Fruit fly (Drosophila melanogaster): Measurements from ENCODE around the gene CheB38c.
A peak's percentile ranks its signal among the peaks of the same experiment; 100 is the strongest.

CheB38c gene

dm6 chr2L:20802204-20802603 is 18.5 kb downstream of the CheB38c start:
- no peak for TF ChIP-seq EcR (GFP tag; optimal IDR thresholded peaks at IDR 0.05)
- TF ChIP-seq CG8159 (tag; optimal IDR thresholded peaks at IDR 0.05): peak; percentile 63
- peak; percentile 4 for TF ChIP-seq Snoo (tag; optimal IDR thresholded peaks at IDR 0.05)
- TF ChIP-seq CG8301 (tag; optimal IDR thresholded peaks at IDR 0.05): peak; percentile 74
- TF ChIP-seq Ets98B (GFP tag; IDR thresholded peaks at IDR 0.05): peak; percentile 92
- peak; percentile 74 for TF ChIP-seq Pif1B (GFP tag; optimal IDR thresholded peaks at IDR 0.05)
- TF ChIP-seq CG12605 (GFP tag; IDR thresholded peaks at IDR 0.05): peak; percentile 77
- TF ChIP-seq CG34367 (tag; optimal IDR thresholded peaks at IDR 0.05): no peak
- peak; percentile 85 for TF ChIP-seq CG32121 (GFP tag; IDR thresholded peaks at IDR 0.05)
- TF ChIP-seq CG14655 (GFP tag; optimal IDR thresholded peaks at IDR 0.05): peak; percentile 70
- TF ChIP-seq Pif1A (GFP tag; optimal IDR thresholded peaks at IDR 0.05): peak; percentile 72
- TF ChIP-seq CG17806 (tag; optimal IDR thresholded peaks at IDR 0.05): peak; percentile 52
- TF ChIP-seq rn (GFP tag; IDR thresholded peaks at IDR 0.05): peak; percentile 81
- peak; percentile 34 for TF ChIP-seq CG9948 (tag; optimal IDR thresholded peaks at IDR 0.05)
- TF ChIP-seq gl (tag; optimal IDR thresholded peaks at IDR 0.05): no peak
- TF ChIP-seq CG4496 (GFP tag; IDR thresholded peaks at IDR 0.05): peak; percentile 88
- TF ChIP-seq CG13204 (GFP tag; optimal IDR thresholded peaks at IDR 0.05): no peak
- TF ChIP-seq CG15710 (tag; optimal IDR thresholded peaks at IDR 0.05): peak; percentile 52
- no peak for TF ChIP-seq D1 (tag; optimal IDR thresholded peaks at IDR 0.05)
- peak; percentile 46; the same call in 1 of the 2 replicates for TF ChIP-seq CG10348 (GFP tag; IDR thresholded peaks at IDR 0.05)
- TF ChIP-seq fd96Ca (GFP tag; IDR thresholded peaks at IDR 0.05): peak; percentile 94

- TF ChIP-seq CG10348 (GFP tag; IDR thresholded peaks at IDR 0.05) (no peak), EcR (GFP tag; optimal IDR thresholded peaks at IDR 0.05) (no peak), D1 (tag; optimal IDR thresholded peaks at IDR 0.05) (no peak), CG32121 (GFP tag; IDR thresholded peaks at IDR 0.05) (no peak), CG14655 (GFP tag; optimal IDR thresholded peaks at IDR 0.05) (no peak), CG13204 (GFP tag; optimal IDR thresholded peaks at IDR 0.05) (no peak)
Observed at dm6 chr2L:20801801-20802200, 18.9 kb downstream of the CheB38c start.

DNA sequence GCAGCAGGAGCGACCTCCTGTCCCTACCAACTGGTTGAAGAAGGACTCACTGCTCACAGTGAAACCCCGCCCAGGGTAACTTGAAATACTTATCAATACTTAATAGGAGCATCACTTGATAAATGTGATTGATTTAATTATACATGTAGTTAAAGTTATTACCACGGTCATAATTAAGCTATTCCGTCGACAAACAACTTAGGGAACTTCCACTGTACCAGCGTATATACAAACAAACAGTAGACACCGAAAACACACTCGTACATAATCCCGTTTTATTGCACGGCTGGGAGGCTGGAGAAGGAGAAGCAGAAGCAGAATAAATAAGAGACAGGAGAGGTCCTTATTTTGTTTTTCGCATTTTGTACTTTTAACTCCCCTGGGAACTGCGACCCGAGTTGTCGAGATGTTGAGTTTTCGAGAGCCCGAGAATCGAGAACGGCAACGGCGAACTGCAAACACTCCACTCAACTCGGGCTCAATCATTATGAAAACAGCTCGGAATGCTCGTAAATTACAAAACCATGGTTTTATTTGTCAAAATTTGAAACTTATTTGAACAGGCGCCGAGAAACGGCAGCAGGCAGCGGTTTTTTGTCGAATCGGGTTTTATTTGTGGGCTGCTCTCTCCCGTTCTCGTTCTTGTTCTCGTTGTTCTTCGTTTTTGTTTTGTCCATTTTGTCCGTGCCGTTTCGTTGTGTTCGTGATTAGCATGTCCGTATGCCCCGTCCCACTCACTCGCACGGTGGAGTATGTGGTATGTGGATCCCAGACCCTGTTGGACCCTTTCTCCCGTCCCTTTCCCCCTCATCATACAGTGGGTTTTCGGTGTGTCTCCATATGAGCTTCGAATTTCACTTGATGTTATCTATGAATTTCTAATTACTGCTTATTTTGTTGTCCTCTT is 20.4 kb downstream of the CheB38c start:
- peak; percentile 84 for TF ChIP-seq CG8301 (tag; optimal IDR thresholded peaks at IDR 0.05)
- peak; percentile 97 for TF ChIP-seq CG17806 (tag; optimal IDR thresholded peaks at IDR 0.05)
- no peak for TF ChIP-seq CG10348 (GFP tag; IDR thresholded peaks at IDR 0.05)
- peak; percentile 86 for TF ChIP-seq CG14655 (GFP tag; optimal IDR thresholded peaks at IDR 0.05)
- TF ChIP-seq Pif1B (GFP tag; optimal IDR thresholded peaks at IDR 0.05): peak; percentile 92
- TF ChIP-seq CG32121 (GFP tag; IDR thresholded peaks at IDR 0.05): peak; percentile 70
- TF ChIP-seq CG12605 (GFP tag; IDR thresholded peaks at IDR 0.05): peak; percentile 70
- TF ChIP-seq gl (tag; optimal IDR thresholded peaks at IDR 0.05): peak; percentile 96
- peak; percentile 96 for TF ChIP-seq CG34367 (tag; optimal IDR thresholded peaks at IDR 0.05)
- peak; percentile 75 for TF ChIP-seq rn (GFP tag; IDR thresholded peaks at IDR 0.05)
- TF ChIP-seq CG4496 (GFP tag; IDR thresholded peaks at IDR 0.05): peak; percentile 90
- TF ChIP-seq CG8159 (tag; optimal IDR thresholded peaks at IDR 0.05): peak; percentile 97
- peak; percentile 88 for TF ChIP-seq fd96Ca (GFP tag; IDR thresholded peaks at IDR 0.05)
- TF ChIP-seq D1 (tag; optimal IDR thresholded peaks at IDR 0.05): peak; percentile 81
- peak; percentile 95 for TF ChIP-seq CG9948 (tag; optimal IDR thresholded peaks at IDR 0.05)
- peak; percentile 93 for TF ChIP-seq CG13204 (GFP tag; optimal IDR thresholded peaks at IDR 0.05)
- TF ChIP-seq EcR (GFP tag; optimal IDR thresholded peaks at IDR 0.05): peak; percentile 56
- peak; percentile 97 for TF ChIP-seq CG15710 (tag; optimal IDR thresholded peaks at IDR 0.05)
- TF ChIP-seq Ets98B (GFP tag; IDR thresholded peaks at IDR 0.05): peak; percentile 73
- TF ChIP-seq Pif1A (GFP tag; optimal IDR thresholded peaks at IDR 0.05): peak; percentile 95
- peak; percentile 96 for TF ChIP-seq Snoo (tag; optimal IDR thresholded peaks at IDR 0.05)

- peak; percentile 76 for TF ChIP-seq EcR (GFP tag; optimal IDR thresholded peaks at IDR 0.05)
- no peak for TF ChIP-seq CG9948 (tag; optimal IDR thresholded peaks at IDR 0.05)
- TF ChIP-seq CG8159 (tag; optimal IDR thresholded peaks at IDR 0.05): no peak
- no peak for TF ChIP-seq Snoo (tag; optimal IDR thresholded peaks at IDR 0.05)
- TF ChIP-seq CG8301 (tag; optimal IDR thresholded peaks at IDR 0.05): no peak
- no peak for TF ChIP-seq CG12605 (GFP tag; IDR thresholded peaks at IDR 0.05)
- TF ChIP-seq CG32121 (GFP tag; IDR thresholded peaks at IDR 0.05): no peak
- TF ChIP-seq CG34367 (tag; optimal IDR thresholded peaks at IDR 0.05): no peak
- peak; percentile 0 for TF ChIP-seq Pif1B (GFP tag; optimal IDR thresholded peaks at IDR 0.05)
- no peak for TF ChIP-seq CG17806 (tag; optimal IDR thresholded peaks at IDR 0.05)
- no peak for TF ChIP-seq fd96Ca (GFP tag; IDR thresholded peaks at IDR 0.05)
Observed at dm6 chr2L:20798351-20798777, 22.3 kb downstream of the CheB38c start.

DNA sequence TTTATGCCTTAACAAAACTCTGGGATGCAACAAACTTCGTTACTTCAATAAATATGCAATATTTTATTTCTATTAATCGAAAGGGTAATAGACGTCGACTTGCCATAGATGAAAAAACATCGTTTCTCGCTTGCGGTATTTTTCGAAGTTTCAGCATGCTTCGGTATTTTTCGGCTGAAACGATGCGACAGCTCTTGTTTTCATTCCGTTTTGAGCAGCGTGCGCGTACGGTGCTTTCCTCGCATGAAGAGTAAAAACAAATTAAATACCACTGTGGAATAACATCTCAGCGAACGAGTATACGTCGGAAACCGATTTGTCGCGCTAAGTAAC is 23.2 kb downstream of the CheB38c start, which contains the start of gene CG9328:
Gene CG9328 (plus strand): TSS at position 201 of the 333 bp plus-strand sequence.
- TF ChIP-seq CG10348 (GFP tag; IDR thresholded peaks at IDR 0.05) (no peak), CG15710 (tag; optimal IDR thresholded peaks at IDR 0.05) (no peak), CG34367 (tag; optimal IDR thresholded peaks at IDR 0.05) (no peak), Pif1A (GFP tag; optimal IDR thresholded peaks at IDR 0.05) (peak; percentile 57), CG32121 (GFP tag; IDR thresholded peaks at IDR 0.05) (peak; percentile 45; the same call in 1 of the 2 replicates), rn (GFP tag; IDR thresholded peaks at IDR 0.05) (no peak), CG17806 (tag; optimal IDR thresholded peaks at IDR 0.05) (peak; percentile 49), Ets98B (GFP tag; IDR thresholded peaks at IDR 0.05) (peak; percentile 67), CG12605 (GFP tag; IDR thresholded peaks at IDR 0.05) (peak; percentile 37; the same call in 1 of the 2 replicates), CG14655 (GFP tag; optimal IDR thresholded peaks at IDR 0.05) (no peak), Pif1B (GFP tag; optimal IDR thresholded peaks at IDR 0.05) (no peak), EcR (GFP tag; optimal IDR thresholded peaks at IDR 0.05) (no peak), CG8159 (tag; optimal IDR thresholded peaks at IDR 0.05) (peak; percentile 38), CG8301 (tag; optimal IDR thresholded peaks at IDR 0.05) (peak; percentile 38), gl (tag; optimal IDR thresholded peaks at IDR 0.05) (no peak), D1 (tag; optimal IDR thresholded peaks at IDR 0.05) (no peak), CG9948 (tag; optimal IDR thresholded peaks at IDR 0.05) (peak; percentile 37), CG13204 (GFP tag; optimal IDR thresholded peaks at IDR 0.05) (no peak), CG4496 (GFP tag; IDR thresholded peaks at IDR 0.05) (peak; percentile 71; the same call in 1 of the 3 replicates), Snoo (tag; optimal IDR thresholded peaks at IDR 0.05) (peak; percentile 54), fd96Ca (GFP tag; IDR thresholded peaks at IDR 0.05) (peak; percentile 9; the same call in 1 of the 3 replicates)
